Worm (Caenorhabditis elegans): ENCODE measurements around the gene cox-14.

Gene cox-14

ce11 chrIII:10188912-10189311 lies 29.8 kb upstream of the cox-14 start, which contains the start of gene epac-1:
Gene epac-1, plus strand, starts transcription at chrIII:10189212.
- TF ChIP-seq nhr-71 (tag; optimal IDR thresholded peaks at IDR 0.05) = no peak
- no peak for TF ChIP-seq tlp-1 (tag; optimal IDR thresholded peaks at IDR 0.05)
- TF ChIP-seq efl-3 (GFP tag; optimal IDR thresholded peaks at IDR 0.05) = no peak
- TF ChIP-seq ceh-63 (GFP tag; optimal IDR thresholded peaks at IDR 0.05) = no peak
- TF ChIP-seq fos-1 (tag; optimal IDR thresholded peaks at IDR 0.05) = no peak
- no peak for TF ChIP-seq unc-62 (GFP tag; optimal IDR thresholded peaks at IDR 0.05)
- no peak for TF ChIP-seq nhr-85 (tag)
- no peak for TF ChIP-seq ceh-90 (tag; optimal IDR thresholded peaks at IDR 0.05)
- no peak for TF ChIP-seq nhr-90 (tag; optimal IDR thresholded peaks at IDR 0.05; ENCODE audit: poor library complexity)
- TF ChIP-seq ceh-82 (tag; optimal IDR thresholded peaks at IDR 0.05) = no peak
- no peak for TF ChIP-seq Y116A8C.19 (tag; optimal IDR thresholded peaks at IDR 0.05; ENCODE audit: borderline replicate concordance)

DNA sequence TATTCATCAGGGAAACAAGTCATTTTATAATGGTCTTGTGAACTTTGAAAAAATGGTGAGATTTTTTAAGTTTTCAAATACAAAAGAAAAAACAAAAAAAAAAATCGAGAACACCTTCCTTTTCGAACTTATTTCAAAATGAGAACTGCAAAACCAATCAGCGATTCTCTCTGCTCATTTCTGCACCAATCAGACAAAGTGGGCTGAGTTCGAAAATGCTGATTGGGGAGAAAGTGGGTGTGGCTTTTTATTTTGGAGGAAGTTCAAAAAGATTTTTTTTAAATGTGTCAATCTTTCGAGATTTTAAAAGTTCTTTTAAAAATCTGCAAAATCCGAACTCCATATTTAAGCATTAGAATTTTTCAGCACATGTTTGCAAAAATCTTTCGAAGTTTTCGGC lies 24.2 kb upstream of the cox-14 start:
- no peak for TF ChIP-seq unc-130 (tag; optimal IDR thresholded peaks at IDR 0.05)
- no peak for TF ChIP-seq efl-1 (optimal IDR thresholded peaks at IDR 0.05)
- peak in 1 of 2 experiments; percentile 88 for TF ChIP-seq efl-1 (GFP tag; optimal IDR thresholded peaks at IDR 0.05 in 1 of 2)
- TF ChIP-seq tlp-1 (tag; optimal IDR thresholded peaks at IDR 0.05) = no peak

ce11 chrIII:10195911-10196310 lies 22.8 kb upstream of the cox-14 start:
- TF ChIP-seq nhr-76 (tag; optimal IDR thresholded peaks at IDR 0.05) = no peak
- TF ChIP-seq fkh-4 (tag; optimal IDR thresholded peaks at IDR 0.05; ENCODE audit: borderline replicate concordance) = no peak
- no peak for TF ChIP-seq efl-1 (optimal IDR thresholded peaks at IDR 0.05)
- TF ChIP-seq efl-1 (GFP tag; optimal IDR thresholded peaks at IDR 0.05 in 1 of 2) = peak in 1 of 2 experiments; percentile 64
- TF ChIP-seq nhr-85 (tag) = no peak
- TF ChIP-seq nhr-71 (tag; optimal IDR thresholded peaks at IDR 0.05) = no peak
- no peak for TF ChIP-seq zip-4 (GFP tag; optimal IDR thresholded peaks at IDR 0.05)
- TF ChIP-seq hlh-4 (tag; optimal IDR thresholded peaks at IDR 0.05) = no peak
- TF ChIP-seq mep-1 (tag; optimal IDR thresholded peaks at IDR 0.05) = no peak

DNA sequence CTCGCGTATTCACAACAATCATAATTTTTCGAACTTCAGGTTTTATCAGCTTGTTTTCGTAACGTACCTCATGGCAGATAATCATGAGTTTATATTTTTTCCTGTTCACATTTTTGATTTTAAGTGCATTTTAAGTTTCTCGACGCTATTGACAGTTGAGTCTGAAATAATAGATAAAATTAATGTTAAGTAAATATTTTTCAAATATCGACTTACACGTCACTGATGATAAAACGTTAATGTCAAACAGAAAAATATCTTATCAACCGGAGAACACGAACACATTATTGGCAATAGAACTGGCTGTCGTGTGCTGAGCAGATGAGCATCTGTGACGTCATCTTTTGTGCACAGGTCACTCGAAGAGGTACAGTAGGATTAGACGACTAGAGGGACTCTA lies 21.9 kb upstream of the cox-14 start:
- TF ChIP-seq lir-3 (tag; optimal IDR thresholded peaks at IDR 0.05; ENCODE audit: poor library complexity) (no peak), rnt-1 (tag; optimal IDR thresholded peaks at IDR 0.05) (no peak), alr-1 (tag; optimal IDR thresholded peaks at IDR 0.05; ENCODE audit: borderline replicate concordance) (no peak), ceh-88 (GFP tag; IDR thresholded peaks at IDR 0.05) (no peak), grh-1 (GFP tag; IDR thresholded peaks at IDR 0.05) (no peak), sup-37 (GFP tag; optimal IDR thresholded peaks at IDR 0.05) (no peak), nhr-76 (tag; optimal IDR thresholded peaks at IDR 0.05) (no peak), sox-4 (tag; optimal IDR thresholded peaks at IDR 0.05) (no peak), mep-1 (tag; optimal IDR thresholded peaks at IDR 0.05) (no peak), mdl-1 (tag; optimal IDR thresholded peaks at IDR 0.05) (no peak), unc-130 (tag; optimal IDR thresholded peaks at IDR 0.05) (no peak), swsn-7 (tag; optimal IDR thresholded peaks at IDR 0.05) (no peak)

DNA sequence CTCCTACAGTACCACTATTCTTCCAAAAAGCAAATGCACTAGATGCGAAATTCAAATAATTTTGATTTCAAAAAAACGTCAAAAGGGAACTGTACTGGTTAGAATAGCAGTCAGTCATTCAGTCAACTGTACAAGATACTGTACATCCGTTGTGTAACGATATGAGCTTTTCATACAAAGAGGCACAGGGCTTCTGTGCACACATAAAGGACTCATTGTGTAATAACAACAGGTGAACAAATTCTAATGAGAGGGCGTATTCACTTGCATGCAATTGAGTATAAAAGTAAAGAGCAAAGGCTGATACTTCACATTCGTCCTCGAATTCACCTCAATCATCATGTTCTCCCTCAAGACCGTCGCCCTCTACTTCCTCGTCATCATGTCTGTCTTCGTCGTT lies 21.3 kb upstream of the cox-14 start, which contains the start of gene dod-6:
Gene dod-6 (plus strand): TSS at position 301 of the 400 bp plus-strand sequence.
- TF ChIP-seq egl-27 (tag; optimal IDR thresholded peaks at IDR 0.05) = no peak

- no peak for TF ChIP-seq fkh-10 (GFP tag; optimal IDR thresholded peaks at IDR 0.05)
- TF ChIP-seq lsy-2 (tag; optimal IDR thresholded peaks at IDR 0.05) = no peak
- TF ChIP-seq ztf-11 (tag; optimal IDR thresholded peaks at IDR 0.05) = no peak
- no peak for TF ChIP-seq C34B4.2 (tag; optimal IDR thresholded peaks at IDR 0.05)
- TF ChIP-seq mdl-1 (tag; optimal IDR thresholded peaks at IDR 0.05) = no peak
Measured at ce11 chrIII:10199052-10199451, 19.7 kb upstream of the cox-14 start, which contains the start of gene T20G5.8. Gene T20G5.8, plus strand, starts transcription at chrIII:10199352.
